Worm (Caenorhabditis elegans) whole organism, L2 larva: ENCODE results near the gene C13F10.8.

ENCODE experiments used
- C34F6.9 ChIP-seq: fragments of 150-350 bp; optimal IDR thresholded peaks from 2 replicates; lab custom pipeline; 2014; ENCODE audit warnings: missing biosample characterization, missing genetic modification characterization
- ama-1 ChIP-seq: fragments of 150-350 bp; optimal IDR thresholded peaks from 2 replicates; lab custom pipeline; 2018; ENCODE audit warnings: inconsistent platforms
- blmp-1 ChIP-seq: sonication (generic microtip); optimal IDR thresholded peaks from 2 replicates; lab custom pipeline; 2017; ENCODE audit warnings: missing genetic modification characterization, mild to moderate bottlenecking, missing compliant biosample characterization, antibody characterized with exemption, moderate library complexity; ENCODE audit not compliant: insufficient read depth
- nhr-25 ChIP-seq: fragments of 150-350 bp; sonication (generic microtip); optimal IDR thresholded peaks from 3 replicates; lab custom pipeline; 2014; ENCODE audit warnings: missing biosample characterization, missing genetic modification characterization
- skn-1 ChIP-seq: sonication (generic microtip); optimal IDR thresholded peaks from 2 replicates; lab custom pipeline; 2017; ENCODE audit warnings: missing biosample characterization, missing genetic modification characterization
- sma-9 ChIP-seq, 2 experiments: fragments of 150-350 bp in 1 of 2; sonication (generic microtip) in 1 of 2; optimal IDR thresholded peaks; 2 replicates each; lab custom pipeline; 2014 to 2016; ENCODE audit warnings: missing genetic modification characterization in 2 of 2, mild to moderate bottlenecking in 1 of 2, missing biosample characterization in 1 of 2, missing compliant biosample characterization in 1 of 2, missing genetic modification reagents in 1 of 2, moderate library complexity in 1 of 2
- snpc-4 ChIP-seq: fragments of 150-350 bp; optimal IDR thresholded peaks from 2 replicates; lab custom pipeline; 2014; ENCODE audit warnings: missing biosample characterization, missing genetic modification characterization
- ztf-4 ChIP-seq: fragments of 150-350 bp; optimal IDR thresholded peaks from 2 replicates; lab custom pipeline; 2014; ENCODE audit warnings: missing biosample characterization, missing genetic modification characterization

- TF ChIP-seq nhr-25 (tag; lab: Kevin White, UChicago) = no peak
- peak; percentile 45 for TF ChIP-seq C34F6.9 (tag; lab: Kevin White, UChicago)
- no peak for TF ChIP-seq skn-1 (tag; lab: Kevin White, UChicago)
- no peak for TF ChIP-seq ama-1 (lab: Kevin White, UChicago)
- TF ChIP-seq ztf-4 = no peak
- no peak for TF ChIP-seq sma-9 (GFP tag; optimal IDR thresholded peaks at IDR 0.05; lab: Kevin White, UChicago)
- no peak for TF ChIP-seq sma-9 (tag; optimal IDR thresholded peaks at IDR 0.05; lab: Kevin White, UChicago)
- TF ChIP-seq blmp-1 (tag; lab: Kevin White, UChicago) = no peak
- no peak for TF ChIP-seq snpc-4 (tag; lab: Kevin White, UChicago)
Measured at ce11 chrV:7223941-7224340, 3.1 kb upstream of the C13F10.8 start, which contains the start of gene C13F10.1.
